Fruit fly (Drosophila melanogaster) whole organism: ENCODE measurements around the gene Cln3.

Experiments
- CG8478 ChIP-seq: fragments of >200 bp; optimal IDR thresholded peaks from 2 replicates; lab custom pipeline; 2018; ENCODE audit warnings: inconsistent platforms
- Dll ChIP-seq: fragments of >200 bp; optimal IDR thresholded peaks from 2 replicates; lab custom pipeline; 2017
- EcR ChIP-seq, 2 experiments: fragments of >200 bp; optimal IDR thresholded peaks; 2 replicates each; lab custom pipeline; 2017; ENCODE audit warnings: missing biosample characterization in 2 of 2, missing genetic modification characterization in 2 of 2, missing genetic modification reagents in 2 of 2
- pan ChIP-seq: fragments of >200 bp; optimal IDR thresholded peaks from 2 replicates; lab custom pipeline; 2017
- psq ChIP-seq: fragments of >200 bp; optimal IDR thresholded peaks from 2 replicates; lab custom pipeline; 2017
- usp ChIP-seq: fragments of >200 bp; optimal IDR thresholded peaks from 2 replicates; lab custom pipeline; 2017; ENCODE audit warnings: missing biosample characterization, missing genetic modification characterization, mixed read lengths

DNA sequence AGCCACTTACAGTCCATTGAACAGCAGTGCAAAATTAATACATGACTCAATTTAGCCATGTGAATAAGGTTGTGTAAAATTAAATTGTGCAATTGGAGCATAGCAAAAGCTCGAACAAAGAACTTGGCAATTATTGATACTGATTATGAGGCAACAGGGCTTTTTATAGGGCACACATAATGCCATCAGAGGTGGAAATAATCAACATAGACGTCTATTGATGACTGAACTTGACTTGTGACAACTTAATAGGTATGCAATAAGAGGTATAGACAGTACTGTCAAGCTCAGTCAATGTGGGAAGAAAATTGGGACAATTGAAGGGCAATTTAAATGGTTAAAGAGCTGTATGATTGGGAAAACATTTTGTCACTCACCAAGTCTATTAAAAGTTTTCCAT is 6.2 kb upstream of the Cln3 start, which contains the start of gene Ir75b:
- no peak for TF ChIP-seq pan (lab: Kevin White, UChicago)
- no peak for TF ChIP-seq usp
- TF ChIP-seq EcR (GFP tag; optimal IDR thresholded peaks at IDR 0.05; lab: Kevin White, UChicago), result no peak
- no peak for TF ChIP-seq psq (lab: Kevin White, UChicago)
- no peak for TF ChIP-seq CG8478
- TF ChIP-seq Dll (lab: Kevin White, UChicago), result no peak
